Worm (Caenorhabditis elegans): ENCODE results near the gene C05C12.5.

C05C12.5 gene

DNA sequence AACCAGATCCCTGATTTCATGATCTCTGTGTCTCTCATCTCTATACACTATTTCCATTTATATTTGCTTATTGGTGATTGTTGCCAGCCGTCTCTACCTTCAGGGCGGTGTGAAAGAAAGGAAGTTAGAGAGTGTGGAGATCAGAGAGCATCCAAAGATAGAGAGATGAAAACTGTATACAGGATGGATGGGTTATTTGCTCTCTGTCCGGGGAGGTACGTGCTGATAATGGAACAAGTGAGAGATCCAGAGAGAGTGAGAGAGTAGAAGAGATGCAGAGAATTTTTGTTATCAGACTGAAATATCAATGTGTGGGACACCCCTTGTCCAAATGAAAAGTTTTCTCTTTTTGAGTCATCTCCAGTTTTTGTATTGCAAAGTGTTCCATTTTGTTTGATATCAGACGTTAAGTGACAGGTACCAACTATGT, 23.1 kb upstream of the C05C12.5 start:
- TF ChIP-seq nhr-12 (tag; optimal IDR thresholded peaks at IDR 0.05) (no peak), elt-3 (tag; optimal IDR thresholded peaks at IDR 0.05) (no peak), mbf-1 (tag; optimal IDR thresholded peaks at IDR 0.05) (no peak), nhr-129 (tag; optimal IDR thresholded peaks at IDR 0.05) (peak; percentile 17), zag-1 (tag; optimal IDR thresholded peaks at IDR 0.05) (no peak), gmeb-1 (tag; optimal IDR thresholded peaks at IDR 0.05) (peak; percentile 33), nhr-23 (tag; optimal IDR thresholded peaks at IDR 0.05) (no peak), C34F6.9 (tag; optimal IDR thresholded peaks at IDR 0.05) (no peak), lsy-2 (tag; optimal IDR thresholded peaks at IDR 0.05) (no peak), lin-11 (tag; optimal IDR thresholded peaks at IDR 0.05) (no peak), crh-2 (tag; optimal IDR thresholded peaks at IDR 0.05) (peak; percentile 46), ZK546.5 (tag; optimal IDR thresholded peaks at IDR 0.05) (no peak), nhr-21 (tag; optimal IDR thresholded peaks at IDR 0.05) (no peak), nhr-6 (tag; optimal IDR thresholded peaks at IDR 0.05) (no peak), fos-1 (tag; optimal IDR thresholded peaks at IDR 0.05) (peak; percentile 97), Y55F3AM.14 (GFP tag; optimal IDR thresholded peaks at IDR 0.05) (no peak), ama-1 (optimal IDR thresholded peaks at IDR 0.05) (no peak), sma-9 (GFP tag; optimal IDR thresholded peaks at IDR 0.05) (peak; percentile 50), sma-9 (tag; optimal IDR thresholded peaks at IDR 0.05) (no peak), blmp-1 (tag; optimal IDR thresholded peaks at IDR 0.05; ENCODE audit: insufficient read depth) (no peak), ztf-1 (GFP tag; conservative IDR thresholded peaks at IDR 0.05) (no peak), mab-5 (tag; optimal IDR thresholded peaks at IDR 0.05) (no peak), egl-27 (tag; optimal IDR thresholded peaks at IDR 0.05) (no peak), F13H6.1 (tag; optimal IDR thresholded peaks at IDR 0.05) (peak; percentile 84), nhr-77 (tag; optimal IDR thresholded peaks at IDR 0.05) (no peak), sem-4 (tag; optimal IDR thresholded peaks at IDR 0.05) (no peak), mdl-1 (tag; optimal IDR thresholded peaks at IDR 0.05) (no peak), aly-2 (tag; optimal IDR thresholded peaks at IDR 0.05) (no peak), unc-62 (GFP tag; optimal IDR thresholded peaks at IDR 0.05) (no peak), snpc-4 (tag; optimal IDR thresholded peaks at IDR 0.05) (no peak), nhr-10 (tag; optimal IDR thresholded peaks at IDR 0.05) (no peak), sma-3 (GFP tag; optimal IDR thresholded peaks at IDR 0.05) (peak; percentile 22), dmd-4 (tag; optimal IDR thresholded peaks at IDR 0.05) (no peak)

ce11 chrIV:11276026-11276425, 15.0 kb upstream of the C05C12.5 start:
- TF ChIP-seq nhr-23 (tag; optimal IDR thresholded peaks at IDR 0.05): no peak
- TF ChIP-seq unc-39 (tag; optimal IDR thresholded peaks at IDR 0.05): no peak
- no peak for TF ChIP-seq C34F6.9 (tag; optimal IDR thresholded peaks at IDR 0.05)
- no peak for TF ChIP-seq egl-27 (tag; optimal IDR thresholded peaks at IDR 0.05)
- TF ChIP-seq zag-1 (tag; optimal IDR thresholded peaks at IDR 0.05): no peak
- TF ChIP-seq ceh-82 (tag; optimal IDR thresholded peaks at IDR 0.05): no peak
- TF ChIP-seq unc-62 (GFP tag; optimal IDR thresholded peaks at IDR 0.05): no peak
- no peak for TF ChIP-seq nhr-129 (tag; optimal IDR thresholded peaks at IDR 0.05)
- TF ChIP-seq lin-13 (GFP tag; optimal IDR thresholded peaks at IDR 0.05): no peak
- TF ChIP-seq F13H6.1 (tag; optimal IDR thresholded peaks at IDR 0.05): no peak
- no peak for TF ChIP-seq ztf-1 (GFP tag; conservative IDR thresholded peaks at IDR 0.05)
- TF ChIP-seq blmp-1 (tag; optimal IDR thresholded peaks at IDR 0.05; ENCODE audit: insufficient read depth): no peak
- TF ChIP-seq sem-4 (tag; optimal IDR thresholded peaks at IDR 0.05): no peak
- no peak for TF ChIP-seq crh-2 (tag; optimal IDR thresholded peaks at IDR 0.05)
- no peak for TF ChIP-seq lin-11 (tag; optimal IDR thresholded peaks at IDR 0.05)

- no peak for TF ChIP-seq dmd-4 (tag; optimal IDR thresholded peaks at IDR 0.05)
These were observed 12.2 kb upstream of the C05C12.5 start, which contains the start of gene gtl-2 for ce11 chrIV:11273151-11273550. TSS of gene gtl-2 (plus strand) at chrIV:11273451.

ce11 chrIV:11271262-11271661, 10.3 kb upstream of the C05C12.5 start, which contains the start of gene nhr-7:
TSS of gene nhr-7 (minus strand) at chrIV:11271362.
- TF ChIP-seq blmp-1 (tag; optimal IDR thresholded peaks at IDR 0.05; ENCODE audit: insufficient read depth) (no peak), sem-4 (tag; optimal IDR thresholded peaks at IDR 0.05) (no peak), nhr-129 (tag; optimal IDR thresholded peaks at IDR 0.05) (peak; percentile 32), R02D3.7 (tag; optimal IDR thresholded peaks at IDR 0.05) (no peak), crh-2 (tag; optimal IDR thresholded peaks at IDR 0.05) (no peak)

Data from whole organism, L2 larva.